Worm (Caenorhabditis elegans) whole organism, midembryonic: ENCODE results near the gene D1044.6.

ENCODE experiments used
- T22C8.4 ChIP-seq: fragments of 200-800 bp; sonication (Bioruptor generic); IDR thresholded peaks from 2 replicates; pipeline ENCODE4 v1.3.6; 2022; ENCODE audit warnings: missing genetic modification characterization, missing compliant biosample characterization
- flt-1 ChIP-seq: fragments of 200-800 bp; sonication (Bioruptor generic); IDR thresholded peaks from 2 replicates; pipeline ENCODE4 v1.3.6; 2022; ENCODE audit warnings: missing genetic modification characterization, missing compliant biosample characterization
- klf-2 ChIP-seq: fragments of 200-800 bp; sonication (Bioruptor generic); conservative IDR thresholded peaks from 2 replicates; pipeline ENCODE4 v1.3.6; 2022; ENCODE audit warnings: missing genetic modification reagents, missing genetic modification characterization, missing compliant biosample characterization
- med-1 ChIP-seq: sonication (generic microtip); optimal IDR thresholded peaks from 2 replicates; lab custom pipeline; 2017; ENCODE audit warnings: missing genetic modification characterization, mild to moderate bottlenecking, missing compliant biosample characterization, antibody characterized with exemption, missing genetic modification reagents; ENCODE audit not compliant: insufficient read depth
- tab-1 ChIP-seq: fragments of 200-800 bp; sonication (Bioruptor generic); IDR thresholded peaks from 2 replicates; pipeline ENCODE4 v1.3.6; 2022; ENCODE audit warnings: missing genetic modification characterization, missing compliant biosample characterization
- ztf-23 ChIP-seq: fragments of 200-800 bp; sonication (Bioruptor generic); IDR thresholded peaks from 2 replicates; pipeline ENCODE4 v1.3.6; 2022; ENCODE audit warnings: missing genetic modification reagents, missing genetic modification characterization, missing compliant biosample characterization
- ztf-29 ChIP-seq: fragments of 200-800 bp; sonication (Bioruptor generic); IDR thresholded peaks from 2 replicates; pipeline ENCODE4 v1.3.6; 2022; ENCODE audit warnings: missing genetic modification reagents, missing genetic modification characterization, missing compliant biosample characterization

DNA sequence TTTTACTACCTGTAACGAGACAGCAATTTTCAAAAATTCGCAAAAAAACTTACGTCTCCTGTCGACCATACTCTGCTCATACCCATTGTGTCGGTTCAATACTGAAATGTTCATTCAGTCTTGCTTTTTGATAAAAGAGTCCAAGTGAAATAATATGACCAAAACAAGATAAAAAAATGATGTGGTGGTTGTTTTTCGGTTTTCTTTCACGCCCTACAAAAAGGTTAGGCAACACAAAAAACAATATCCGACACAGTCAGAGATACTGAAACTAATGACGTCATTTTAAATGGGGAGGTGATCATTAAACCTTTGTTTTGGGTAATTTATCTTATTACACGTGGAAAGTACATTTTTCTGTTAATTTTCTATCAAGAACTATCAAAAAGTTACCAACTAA is 47.8 kb downstream of the D1044.6 start, which contains the start of gene R02F2.8:
- TF ChIP-seq ztf-29 (GFP tag; lab: Robert Waterston, UW) = no peak
- TF ChIP-seq ztf-23 (GFP tag; lab: Robert Waterston, UW) = no peak
- TF ChIP-seq T22C8.4 = no peak
- TF ChIP-seq flt-1 (GFP tag; lab: Robert Waterston, UW) = no peak
- TF ChIP-seq tab-1 (GFP tag; lab: Robert Waterston, UW) = no peak
- no peak for TF ChIP-seq med-1
- TF ChIP-seq klf-2 (GFP tag; lab: Robert Waterston, UW) = no peak
